Worm (Caenorhabditis elegans) whole organism, early embryonic: ENCODE measurements around the gene cept-1.

Source experiments
- aly-1 ChIP-seq: sonication (generic microtip); optimal IDR thresholded peaks from 2 replicates; lab custom pipeline; 2016; ENCODE audit warnings: missing genetic modification characterization, missing compliant biosample characterization
- ama-1 ChIP-seq: fragments of 150-350 bp; optimal IDR thresholded peaks from 2 replicates; lab custom pipeline; 2014
- ceh-36 ChIP-seq: sonication (generic microtip); optimal IDR thresholded peaks from 2 replicates; lab custom pipeline; 2016; ENCODE audit warnings: missing genetic modification characterization, inconsistent platforms, missing compliant biosample characterization
- ets-7 ChIP-seq: sonication (generic microtip); optimal IDR thresholded peaks from 2 replicates; lab custom pipeline; 2016; ENCODE audit warnings: missing genotype, missing genetic modification characterization, missing compliant biosample characterization
- flt-1 ChIP-seq: fragments of 200-800 bp; sonication (Bioruptor generic); IDR thresholded peaks from 2 replicates; pipeline ENCODE4 v1.3.6; 2022; ENCODE audit warnings: missing genetic modification characterization, missing compliant biosample characterization
- hmbx-1 ChIP-seq: sonication (generic microtip); optimal IDR thresholded peaks from 2 replicates; lab custom pipeline; 2016; ENCODE audit warnings: mild to moderate bottlenecking, missing genetic modification characterization, missing compliant biosample characterization
- hmg-4 ChIP-seq: fragments of 200-800 bp; sonication (Bioruptor generic); optimal IDR thresholded peaks from 2 replicates; lab custom pipeline; 2018; ENCODE audit warnings: mild to moderate bottlenecking, missing genetic modification characterization, missing compliant biosample characterization
- hnd-1 ChIP-seq: sonication (generic microtip); optimal IDR thresholded peaks from 2 replicates; lab custom pipeline; 2016; ENCODE audit warnings: missing genetic modification characterization, missing compliant biosample characterization
- scrt-1 ChIP-seq: fragments of 200-800 bp; sonication (Bioruptor generic); IDR thresholded peaks from 2 replicates; pipeline ENCODE4 v1.3.6; 2022; ENCODE audit warnings: missing genetic modification characterization, missing compliant biosample characterization
- sea-1 ChIP-seq: fragments of 200-800 bp; sonication (Bioruptor generic); conservative IDR thresholded peaks from 2 replicates; pipeline ENCODE4 v1.3.6; 2022; ENCODE audit warnings: missing genetic modification characterization, missing compliant biosample characterization
- tbx-11 ChIP-seq: fragments of 200-800 bp; sonication (Bioruptor generic); IDR thresholded peaks from 2 replicates; pipeline ENCODE4 v1.3.6; 2022; ENCODE audit warnings: missing genetic modification characterization, missing compliant biosample characterization
- tbx-37 ChIP-seq: fragments of 200-800 bp; sonication (Bioruptor generic); conservative IDR thresholded peaks from 2 replicates; pipeline ENCODE4 v1.3.6; 2022; ENCODE audit warnings: missing genetic modification reagents, missing genetic modification characterization, missing compliant biosample characterization

ce11 chrX:12808085-12808922 is 46.4 kb downstream of the cept-1 start, which contains the start of gene nhr-27:
- TF ChIP-seq hmbx-1 (no peak), sea-1 (GFP tag; lab: Robert Waterston, UW) (no peak), flt-1 (GFP tag; lab: Robert Waterston, UW) (no peak), ama-1 (no peak), scrt-1 (no peak), ceh-36 (no peak), tbx-37 (GFP tag; lab: Robert Waterston, UW) (no peak), hnd-1 (tag; lab: Kevin White, UChicago) (no peak), hmg-4 (GFP tag; lab: Kevin White, UChicago) (no peak), ets-7 (tag; lab: Kevin White, UChicago) (no peak), tbx-11 (no peak), aly-1 (tag; lab: Kevin White, UChicago) (no peak)
